Worm (Caenorhabditis elegans) whole organism, L2 larva: ENCODE data around the gene abhd-3.1.

Experiments used
- R02D3.7 ChIP-seq: fragments of 150-350 bp; optimal IDR thresholded peaks from 2 replicates; lab custom pipeline; 2014; ENCODE audit warnings: missing biosample characterization, missing genetic modification characterization
- ama-1 ChIP-seq: fragments of 150-350 bp; optimal IDR thresholded peaks from 2 replicates; lab custom pipeline; 2018; ENCODE audit warnings: inconsistent platforms
- ceh-16 ChIP-seq: fragments of 150-350 bp; optimal IDR thresholded peaks from 2 replicates; lab custom pipeline; 2014; ENCODE audit warnings: missing biosample characterization, missing genetic modification characterization
- crh-2 ChIP-seq: sonication (generic microtip); optimal IDR thresholded peaks from 2 replicates; lab custom pipeline; 2017; ENCODE audit warnings: missing biosample characterization, missing genetic modification characterization
- egl-27 ChIP-seq: sonication (generic microtip); optimal IDR thresholded peaks from 3 replicates; lab custom pipeline; 2017; ENCODE audit warnings: missing biosample characterization, missing genetic modification reagents, missing genetic modification characterization
- mdl-1 ChIP-seq, 2 experiments: fragments of 150-350 bp in 1 of 2; sonication (generic microtip) in 1 of 2; optimal IDR thresholded peaks; 2 replicates each; lab custom pipeline; 2017; ENCODE audit warnings: missing biosample characterization in 2 of 2, missing genetic modification characterization in 2 of 2
- nhr-237 ChIP-seq: fragments of 150-350 bp; optimal IDR thresholded peaks from 2 replicates; lab custom pipeline; 2014; ENCODE audit warnings: missing biosample characterization, missing genetic modification characterization
- snpc-4 ChIP-seq: fragments of 150-350 bp; optimal IDR thresholded peaks from 2 replicates; lab custom pipeline; 2014; ENCODE audit warnings: missing biosample characterization, missing genetic modification characterization

DNA sequence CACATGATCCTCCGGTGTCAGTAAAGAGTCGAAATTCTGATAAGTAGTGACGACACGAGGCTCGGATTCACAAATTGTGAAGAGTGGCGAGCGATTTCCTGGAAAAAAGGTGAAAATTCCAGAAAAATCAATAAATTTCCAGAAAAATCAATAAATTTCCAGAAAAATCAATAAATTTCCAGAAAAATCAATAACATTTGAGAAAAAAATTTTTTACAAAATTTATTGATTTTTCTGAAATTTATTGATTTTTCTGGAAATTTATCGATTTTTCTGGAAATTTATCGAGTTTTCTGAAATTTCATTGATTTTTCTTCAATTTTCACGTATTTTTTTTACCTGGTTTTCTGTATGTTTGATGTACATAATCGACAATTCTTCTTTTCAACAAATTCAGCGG lies 49.3 kb upstream of the abhd-3.1 start:
- TF ChIP-seq mdl-1 (tag; optimal IDR thresholded peaks at IDR 0.05; lab: Kevin White, UChicago) (no peak), crh-2 (tag; lab: Kevin White, UChicago) (no peak), ceh-16 (tag; lab: Kevin White, UChicago) (no peak), ama-1 (lab: Kevin White, UChicago) (no peak), nhr-237 (no peak), snpc-4 (no peak), R02D3.7 (tag; lab: Kevin White, UChicago) (no peak), egl-27 (tag; lab: Kevin White, UChicago) (no peak)
